Fruit fly (Drosophila melanogaster) whole organism, embryonic: Measurements from ENCODE around the gene ClC-c.
A peak's percentile ranks its signal among the peaks of the same experiment; 100 is the strongest.

Source experiments
- Awh ChIP-seq: fragments of 200-800 bp; sonication (Bioruptor generic); IDR thresholded peaks from 2 replicates; pipeline ENCODE4, ENCODE4 v1.3.6; 2022; ENCODE audit warnings: missing biosample characterization, missing genetic modification characterization
- Bdp1 ChIP-seq: fragments of 200-800 bp; sonication (Bioruptor generic); optimal IDR thresholded peaks from 3 replicates; lab custom pipeline; 2016; ENCODE audit warnings: missing biosample characterization, missing genetic modification characterization
- Bgb ChIP-seq: fragments of 200-800 bp; sonication (Bioruptor generic); IDR thresholded peaks from 2 replicates; pipeline ENCODE4 v1.3.6; 2022; ENCODE audit warnings: missing biosample characterization, missing genetic modification characterization; ENCODE audit not compliant: partially characterized antibody
- CG10543 ChIP-seq: fragments of 200-800 bp; sonication (Bioruptor generic); optimal IDR thresholded peaks from 3 replicates; lab custom pipeline; 2017; ENCODE audit warnings: missing biosample characterization, mild to moderate bottlenecking, missing genetic modification characterization, moderate library complexity
- CG10979 ChIP-seq: fragments of 200-800 bp; sonication (Bioruptor generic); optimal IDR thresholded peaks from 2 replicates; lab custom pipeline; 2018; ENCODE audit warnings: missing biosample characterization, mild to moderate bottlenecking, missing genetic modification characterization, moderate library complexity
- CG11093 ChIP-seq: fragments of 200-800 bp; sonication (Bioruptor generic); IDR thresholded peaks from 3 replicates; pipeline ENCODE4 v1.3.6; 2022; ENCODE audit warnings: missing biosample characterization, missing genetic modification characterization
- CG11456 ChIP-seq: fragments of 200-800 bp; sonication (Bioruptor generic); IDR thresholded peaks from 3 replicates; pipeline ENCODE4 v1.3.6; 2022; ENCODE audit warnings: missing biosample characterization, missing genetic modification characterization
- CG12236 ChIP-seq: fragments of 200-800 bp; sonication (Bioruptor generic); optimal IDR thresholded peaks from 2 replicates; lab custom pipeline; 2016; ENCODE audit warnings: missing biosample characterization, missing genetic modification characterization
- CG12659 ChIP-seq: fragments of 200-800 bp; sonication (Bioruptor generic); optimal IDR thresholded peaks from 3 replicates; lab custom pipeline; 2017; ENCODE audit warnings: mild to moderate bottlenecking, missing biosample characterization, missing genetic modification reagents, missing genetic modification characterization
- CG13287 ChIP-seq: fragments of 200-800 bp; sonication (Bioruptor generic); IDR thresholded peaks from 2 replicates; pipeline ENCODE4 v1.3.6; 2022; ENCODE audit warnings: missing biosample characterization, missing genetic modification characterization; ENCODE audit not compliant: partially characterized antibody
- CG14710 ChIP-seq: fragments of 200-800 bp; sonication (Bioruptor generic); optimal IDR thresholded peaks from 3 replicates; lab custom pipeline; 2019; ENCODE audit warnings: missing biosample characterization, mild to moderate bottlenecking, missing genetic modification characterization, moderate library complexity
- CG15601 ChIP-seq: fragments of 200-800 bp; sonication (Bioruptor generic); optimal IDR thresholded peaks from 3 replicates; lab custom pipeline; 2019; ENCODE audit warnings: missing biosample characterization, mild to moderate bottlenecking, missing genetic modification characterization, moderate library complexity
- CG1647 ChIP-seq: fragments of 200-800 bp; sonication (Bioruptor generic); optimal IDR thresholded peaks from 3 replicates; lab custom pipeline; 2016; ENCODE audit warnings: missing biosample characterization, missing genetic modification characterization
- CG16815 ChIP-seq: fragments of 200-800 bp; sonication (Bioruptor generic); optimal IDR thresholded peaks from 3 replicates; lab custom pipeline; 2017; ENCODE audit warnings: missing biosample characterization, mild to moderate bottlenecking, missing genetic modification characterization
- CG17186 ChIP-seq: fragments of 200-800 bp; sonication (Bioruptor generic); optimal IDR thresholded peaks from 3 replicates; lab custom pipeline; 2017; ENCODE audit warnings: missing biosample characterization, missing genetic modification reagents, missing genetic modification characterization
- CG18599 ChIP-seq: fragments of 200-800 bp; sonication (Bioruptor generic); optimal IDR thresholded peaks from 3 replicates; lab custom pipeline; 2017; ENCODE audit warnings: missing biosample characterization, missing genetic modification characterization, mild to moderate bottlenecking, moderate library complexity, missing genetic modification reagents
- CG2199 ChIP-seq: fragments of 200-800 bp; sonication (Bioruptor generic); IDR thresholded peaks from 3 replicates; pipeline ENCODE4 v1.3.6; 2022; ENCODE audit warnings: missing biosample characterization, missing genetic modification characterization
- CG2678 ChIP-seq: fragments of 200-800 bp; sonication (Bioruptor generic); optimal IDR thresholded peaks from 3 replicates; lab custom pipeline; 2019; ENCODE audit warnings: missing biosample characterization, mild to moderate bottlenecking, missing genetic modification characterization, moderate library complexity
- CG6272 ChIP-seq: fragments of 200-800 bp; sonication (Bioruptor generic); IDR thresholded peaks from 2 replicates; pipeline ENCODE4 v1.3.6; 2022; ENCODE audit warnings: missing biosample characterization, missing genetic modification characterization
- CG7928 ChIP-seq: fragments of 200-800 bp; sonication (Bioruptor generic); optimal IDR thresholded peaks from 2 replicates; lab custom pipeline; 2017; ENCODE audit warnings: missing biosample characterization, mild to moderate bottlenecking, missing genetic modification characterization
- CG9437 ChIP-seq: fragments of 200-800 bp; sonication (Bioruptor generic); optimal IDR thresholded peaks from 2 replicates; lab custom pipeline; 2018; ENCODE audit warnings: missing biosample characterization, mild to moderate bottlenecking, missing genetic modification characterization
- CoRest ChIP-seq: fragments of 200-800 bp; sonication (Bioruptor generic); optimal IDR thresholded peaks from 3 replicates; lab custom pipeline; 2018; ENCODE audit warnings: missing biosample characterization, mild to moderate bottlenecking, missing genetic modification characterization, moderate library complexity
- Dip2 ChIP-seq: fragments of 200-800 bp; sonication (Bioruptor generic); IDR thresholded peaks from 2 replicates; pipeline ENCODE4 v1.3.6; 2022; ENCODE audit warnings: missing biosample characterization, missing genetic modification characterization
- Dp ChIP-seq: fragments of 200-800 bp; sonication (Bioruptor generic); optimal IDR thresholded peaks from 2 replicates; lab custom pipeline; 2018; ENCODE audit warnings: missing biosample characterization, mild to moderate bottlenecking, missing genetic modification characterization, moderate library complexity
- Gsc ChIP-seq: fragments of 200-800 bp; sonication (Bioruptor generic); IDR thresholded peaks from 2 replicates; pipeline ENCODE4 v1.3.6; 2022; ENCODE audit warnings: missing biosample characterization, missing genetic modification characterization
- Hr78 ChIP-seq, 2 experiments: fragments of 200-800 bp in 1 of 2; fragments of >200 bp in 1 of 2; sonication (Bioruptor generic) in 1 of 2; optimal IDR thresholded peaks; 2 replicates each; lab custom pipeline; 2017 to 2019; ENCODE audit warnings: missing biosample characterization in 2 of 2, missing genetic modification characterization in 2 of 2, mild to moderate bottlenecking in 1 of 2, moderate library complexity in 1 of 2
- Lpt ChIP-seq: fragments of >200 bp; optimal IDR thresholded peaks from 2 replicates; lab custom pipeline; 2018; ENCODE audit warnings: missing biosample characterization, missing genetic modification characterization
- Med ChIP-seq: fragments of 200-800 bp; sonication (Bioruptor generic); peaks from one replicate; lab custom pipeline; 2016; ENCODE audit warnings: missing biosample characterization, missing genetic modification characterization, mild to moderate bottlenecking, inconsistent platforms, moderate library complexity
- NC2β ChIP-seq: fragments of 200-800 bp; sonication (Bioruptor generic); optimal IDR thresholded peaks from 2 replicates; lab custom pipeline; 2016; ENCODE audit warnings: missing biosample characterization, missing genetic modification characterization
- NK7.1 ChIP-seq: fragments of 200-800 bp; sonication (Bioruptor generic); optimal IDR thresholded peaks from 3 replicates; lab custom pipeline; 2016; ENCODE audit warnings: missing biosample characterization, missing genetic modification characterization
- Pdp1 ChIP-seq, 2 experiments: fragments of 200-800 bp; sonication (Bioruptor generic); optimal IDR thresholded peaks; 3 replicates each; lab custom pipeline; 2016; ENCODE audit warnings: missing biosample characterization in 2 of 2, missing genetic modification characterization in 2 of 2, mild to moderate bottlenecking in 1 of 2, moderate library complexity in 1 of 2
- Sox102F ChIP-seq: fragments of 200-800 bp; sonication (Bioruptor generic); optimal IDR thresholded peaks from 2 replicates; lab custom pipeline; 2018; ENCODE audit warnings: missing biosample characterization, mild to moderate bottlenecking, missing genetic modification characterization, moderate library complexity
- bbx ChIP-seq: fragments of 200-800 bp; sonication (Bioruptor generic); IDR thresholded peaks from 2 replicates; pipeline ENCODE4 v1.3.6; 2022; ENCODE audit warnings: missing biosample characterization, missing genetic modification characterization; ENCODE audit not compliant: partially characterized antibody
- bcd ChIP-seq: fragments of 200-800 bp; sonication (Bioruptor generic); optimal IDR thresholded peaks from 2 replicates; lab custom pipeline; 2017; ENCODE audit warnings: missing biosample characterization, mild to moderate bottlenecking, missing genetic modification characterization
- ci ChIP-seq: fragments of 200-800 bp; sonication (Bioruptor generic); IDR thresholded peaks from 3 replicates; pipeline ENCODE4 v1.3.6; 2022; ENCODE audit warnings: missing biosample characterization, missing genetic modification characterization
- ems ChIP-seq: fragments of 200-800 bp; sonication (Bioruptor generic); optimal IDR thresholded peaks from 3 replicates; lab custom pipeline; 2016; ENCODE audit warnings: missing biosample characterization, missing genetic modification characterization
- fd102C ChIP-seq: fragments of 200-800 bp; sonication (Bioruptor generic); optimal IDR thresholded peaks from 2 replicates; lab custom pipeline; 2018; ENCODE audit warnings: missing biosample characterization, mild to moderate bottlenecking, missing genetic modification characterization, moderate library complexity
- fd3F ChIP-seq: fragments of 200-800 bp; sonication (Bioruptor generic); optimal IDR thresholded peaks from 2 replicates; lab custom pipeline; 2018; ENCODE audit warnings: missing biosample characterization, mild to moderate bottlenecking, missing genetic modification characterization, moderate library complexity
- gfzf ChIP-seq: fragments of 200-800 bp; sonication (Bioruptor generic); optimal IDR thresholded peaks from 2 replicates; lab custom pipeline; 2016; ENCODE audit warnings: missing biosample characterization, mild to moderate bottlenecking, missing genetic modification characterization, moderate library complexity
- gro ChIP-seq: fragments of 200-800 bp; sonication (Bioruptor generic); optimal IDR thresholded peaks from 2 replicates; lab custom pipeline; 2016; ENCODE audit warnings: missing biosample characterization, missing genetic modification characterization
- klu ChIP-seq: fragments of 200-800 bp; sonication (Bioruptor generic); IDR thresholded peaks from 2 replicates; pipeline ENCODE4 v1.3.6; 2022; ENCODE audit warnings: missing biosample characterization, missing genetic modification characterization
- lbe ChIP-seq: fragments of 200-800 bp; sonication (Bioruptor generic); optimal IDR thresholded peaks from 2 replicates; lab custom pipeline; 2016; ENCODE audit warnings: missing biosample characterization, mild to moderate bottlenecking, missing genetic modification characterization
- psq ChIP-seq: fragments of 200-800 bp; sonication (Bioruptor generic); optimal IDR thresholded peaks from 2 replicates; lab custom pipeline; 2017; ENCODE audit warnings: missing biosample characterization, missing genetic modification characterization
- pzg ChIP-seq: fragments of 200-800 bp; sonication (Bioruptor generic); optimal IDR thresholded peaks from 3 replicates; lab custom pipeline; 2018; ENCODE audit warnings: missing biosample characterization, mild to moderate bottlenecking, missing genetic modification characterization, moderate library complexity
- sqz ChIP-seq: fragments of 200-800 bp; sonication (Bioruptor generic); optimal IDR thresholded peaks from 3 replicates; lab custom pipeline; 2018; ENCODE audit warnings: missing biosample characterization, mild to moderate bottlenecking, missing genetic modification characterization
- stwl ChIP-seq: fragments of 200-800 bp; sonication (Bioruptor generic); optimal IDR thresholded peaks from 3 replicates; lab custom pipeline; 2018; ENCODE audit warnings: missing biosample characterization, mild to moderate bottlenecking, missing genetic modification characterization, moderate library complexity
- zen2 ChIP-seq: fragments of 200-800 bp; sonication (Bioruptor generic); IDR thresholded peaks from 3 replicates; pipeline ENCODE4 v1.3.6; 2022; ENCODE audit warnings: missing biosample characterization, missing genetic modification characterization; ENCODE audit not compliant: partially characterized antibody

The ClC-c gene

dm6 chr3L:16113607-16114337 is 23.5 kb downstream of the ClC-c start (continued):
- no peak; the same call in 2 of the 3 replicates for TF ChIP-seq zen2 (GFP tag; lab: Robert Waterston, UW)
- peak; percentile 72 for TF ChIP-seq Awh (GFP tag; lab: Robert Waterston, UW)
- peak; percentile 21 for TF ChIP-seq CG7928 (GFP tag; lab: Kevin White, UChicago)
- TF ChIP-seq Lpt (GFP tag; lab: Kevin White, UChicago) = no peak
- no peak for TF ChIP-seq gfzf (GFP tag; lab: Kevin White, UChicago)
- no peak for TF ChIP-seq CG2678 (tag; lab: Kevin White, UChicago)
- peak; percentile 63 for TF ChIP-seq CG9437 (GFP tag; lab: Kevin White, UChicago)
- TF ChIP-seq CG10543 (GFP tag; lab: Kevin White, UChicago) = no peak
- peak; percentile 73 for TF ChIP-seq CG14710 (tag; lab: Kevin White, UChicago)
- peak; percentile 64 for TF ChIP-seq CG12236 (GFP tag; lab: Kevin White, UChicago)
- TF ChIP-seq stwl (tag; lab: Kevin White, UChicago) = peak; percentile 13
- TF ChIP-seq Pdp1 (GFP tag; optimal IDR thresholded peaks at IDR 0.05; lab: Kevin White, UChicago) = peak; percentile 84 to 98
- peak; percentile 86 for TF ChIP-seq ems (GFP tag; lab: Kevin White, UChicago)
- TF ChIP-seq Bgb (GFP tag; lab: Robert Waterston, UW) = peak; percentile 88
- peak; percentile 83 for TF ChIP-seq CG11456
- no peak for TF ChIP-seq Hr78 (GFP tag; optimal IDR thresholded peaks at IDR 0.05; lab: Kevin White, UChicago)

dm6 chr3L:16121791-16122190 is 31.5 kb downstream of the ClC-c start, which contains the start of gene Strump:
TSS of gene Strump (plus strand) at chr3L:16122002.
- TF ChIP-seq CG16815 = no peak
- peak; percentile 88 for TF ChIP-seq stwl (tag; lab: Kevin White, UChicago)
- peak; percentile 16 for TF ChIP-seq CG12659 (GFP tag; lab: Kevin White, UChicago)
- 0 out of 3 replicates have a peak, but pooled peaks have one; percentile 6 for TF ChIP-seq CG2199
- TF ChIP-seq CG17186 (GFP tag; lab: Kevin White, UChicago) = no peak
- TF ChIP-seq psq (GFP tag; lab: Kevin White, UChicago) = no peak
- TF ChIP-seq fd102C (GFP tag; lab: Kevin White, UChicago) = no peak
- peak; percentile 47 for TF ChIP-seq bbx
- no peak for TF ChIP-seq CG18599
- TF ChIP-seq Bdp1 (GFP tag; lab: Kevin White, UChicago) = no peak
- TF ChIP-seq ci (GFP tag; lab: Robert Waterston, UW) = no peak
- no peak for TF ChIP-seq fd3F (GFP tag; lab: Kevin White, UChicago)
- TF ChIP-seq sqz (GFP tag; lab: Kevin White, UChicago) = no peak
- no peak for TF ChIP-seq CoRest (tag; lab: Kevin White, UChicago)
- no peak for TF ChIP-seq CG11093 (GFP tag; lab: Robert Waterston, UW)
- peak; percentile 17; the same call in 1 of the 2 replicates for TF ChIP-seq CG13287
- TF ChIP-seq pzg (GFP tag; lab: Kevin White, UChicago) = peak; percentile 73
- TF ChIP-seq CG6272 (GFP tag; lab: Robert Waterston, UW) = no peak
- no peak for TF ChIP-seq CG15601 (tag; lab: Kevin White, UChicago)
- no peak for TF ChIP-seq Sox102F (GFP tag; lab: Kevin White, UChicago)
- TF ChIP-seq Gsc = no peak
- no peak for TF ChIP-seq NK7.1 (GFP tag; lab: Kevin White, UChicago)
- TF ChIP-seq CG10979 (tag; lab: Kevin White, UChicago) = no peak
- no peak for TF ChIP-seq klu (GFP tag; lab: Robert Waterston, UW)
- TF ChIP-seq Med (GFP tag; lab: Kevin White, UChicago) = peak; percentile 40
- peak; percentile 12 for TF ChIP-seq gro (GFP tag; lab: Kevin White, UChicago)
- TF ChIP-seq CG1647 = no peak
- TF ChIP-seq lbe (GFP tag; lab: Kevin White, UChicago) = peak; percentile 42
- peak; percentile 97 for TF ChIP-seq Dp (GFP tag; lab: Kevin White, UChicago)
- no peak for TF ChIP-seq NC2β (GFP tag; lab: Kevin White, UChicago)
- TF ChIP-seq bcd (GFP tag; lab: Kevin White, UChicago) = no peak
- TF ChIP-seq Dip2 (GFP tag; lab: Robert Waterston, UW) = no peak
